Fruit fly (Drosophila melanogaster) whole organism, embryonic: Measurements from ENCODE around the gene CG34310.

Source experiments
- Atf-2 ChIP-seq: fragments of 200-800 bp; sonication (Bioruptor generic); optimal IDR thresholded peaks from 2 replicates; lab custom pipeline; 2016; ENCODE audit warnings: missing biosample characterization, missing genetic modification characterization
- Atf6 ChIP-seq: fragments of 200-800 bp; sonication (Bioruptor generic); IDR thresholded peaks from 2 replicates; pipeline ENCODE4 v1.3.6; 2022; ENCODE audit warnings: missing biosample characterization, missing genetic modification characterization
- Blimp-1 ChIP-seq: fragments of 200-800 bp; sonication (Bioruptor generic); optimal IDR thresholded peaks from 3 replicates; lab custom pipeline; 2018; ENCODE audit warnings: missing biosample characterization, missing genetic modification characterization, mild to moderate bottlenecking, moderate library complexity, missing genetic modification reagents
- CG10321 ChIP-seq: fragments of 200-800 bp; sonication (Bioruptor generic); IDR thresholded peaks from 2 replicates; pipeline ENCODE4 v1.3.6; 2022; ENCODE audit warnings: missing biosample characterization, missing genetic modification characterization
- CG11093 ChIP-seq: fragments of 200-800 bp; sonication (Bioruptor generic); IDR thresholded peaks from 3 replicates; pipeline ENCODE4 v1.3.6; 2022; ENCODE audit warnings: missing biosample characterization, missing genetic modification characterization
- CG11398 ChIP-seq: fragments of 200-800 bp; sonication (Bioruptor generic); optimal IDR thresholded peaks from 2 replicates; lab custom pipeline; 2016; ENCODE audit warnings: missing biosample characterization, missing genetic modification characterization
- CG11456 ChIP-seq: fragments of 200-800 bp; sonication (Bioruptor generic); IDR thresholded peaks from 3 replicates; pipeline ENCODE4 v1.3.6; 2022; ENCODE audit warnings: missing biosample characterization, missing genetic modification characterization
- CG12104 ChIP-seq: fragments of 200-800 bp; sonication (Bioruptor generic); optimal IDR thresholded peaks from 3 replicates; lab custom pipeline; 2016; ENCODE audit warnings: missing biosample characterization, missing genetic modification characterization
- CG14050 ChIP-seq: fragments of 200-800 bp; sonication (Bioruptor generic); IDR thresholded peaks from 3 replicates; pipeline ENCODE4 v1.3.6; 2022; ENCODE audit warnings: missing biosample characterization, missing genetic modification characterization
- CG1602 ChIP-seq: fragments of 200-800 bp; sonication (Bioruptor generic); optimal IDR thresholded peaks from 3 replicates; lab custom pipeline; 2016; ENCODE audit warnings: missing biosample characterization, missing genetic modification characterization
- CG1603 ChIP-seq: fragments of 200-800 bp; sonication (Bioruptor generic); optimal IDR thresholded peaks from 2 replicates; lab custom pipeline; 2019; ENCODE audit warnings: missing biosample characterization, mild to moderate bottlenecking, missing genetic modification characterization, moderate library complexity
- CG17829 ChIP-seq: fragments of 200-800 bp; optimal IDR thresholded peaks from 2 replicates; lab custom pipeline; 2019; ENCODE audit warnings: missing biosample characterization, mild to moderate bottlenecking, missing genetic modification characterization, moderate library complexity
- CG17912 ChIP-seq: fragments of 200-800 bp; sonication (Bioruptor generic); optimal IDR thresholded peaks from 2 replicates; lab custom pipeline; 2018; ENCODE audit warnings: missing biosample characterization, mild to moderate bottlenecking, missing genetic modification characterization
- CG18476 ChIP-seq: fragments of 200-800 bp; sonication (Bioruptor generic); optimal IDR thresholded peaks from 2 replicates; lab custom pipeline; 2016; ENCODE audit warnings: missing biosample characterization, mild to moderate bottlenecking, missing genetic modification characterization
- CG2116 ChIP-seq: fragments of 200-800 bp; sonication (Bioruptor generic); optimal IDR thresholded peaks from 3 replicates; lab custom pipeline; 2018; ENCODE audit warnings: missing biosample characterization, mild to moderate bottlenecking, missing genetic modification characterization
- CG2202 ChIP-seq: fragments of 200-800 bp; sonication (Bioruptor generic); optimal IDR thresholded peaks from 2 replicates; lab custom pipeline; 2018; ENCODE audit warnings: missing biosample characterization, mild to moderate bottlenecking, missing genetic modification characterization
- CG31365 ChIP-seq: fragments of 200-800 bp; sonication (Bioruptor generic); optimal IDR thresholded peaks from 2 replicates; lab custom pipeline; 2018; ENCODE audit warnings: missing biosample characterization, mild to moderate bottlenecking, missing genetic modification characterization
- CG32767 ChIP-seq: fragments of 200-800 bp; sonication (Bioruptor generic); IDR thresholded peaks from 2 replicates; pipeline ENCODE4 v1.3.6; 2022; ENCODE audit warnings: missing biosample characterization, missing genetic modification characterization
- CG3995 ChIP-seq: fragments of 200-800 bp; sonication (Bioruptor generic); optimal IDR thresholded peaks from 3 replicates; lab custom pipeline; 2016; ENCODE audit warnings: missing biosample characterization, missing genetic modification characterization
- CG4404 ChIP-seq: fragments of 200-800 bp; sonication (Bioruptor generic); IDR thresholded peaks from 2 replicates; pipeline ENCODE4 v1.3.6; 2022; ENCODE audit warnings: missing biosample characterization, missing genetic modification characterization
- CG4424 ChIP-seq: fragments of 200-800 bp; sonication (Bioruptor generic); optimal IDR thresholded peaks from 3 replicates; lab custom pipeline; 2016; ENCODE audit warnings: missing biosample characterization, missing genetic modification characterization
- CG7745 ChIP-seq: fragments of 200-800 bp; sonication (Bioruptor generic); optimal IDR thresholded peaks from 2 replicates; lab custom pipeline; 2018; ENCODE audit warnings: missing biosample characterization, mild to moderate bottlenecking, missing genetic modification characterization, moderate library complexity
- Chrac-16 ChIP-seq: fragments of 200-800 bp; sonication (Bioruptor generic); optimal IDR thresholded peaks from 3 replicates; lab custom pipeline; 2016; ENCODE audit warnings: missing biosample characterization, missing genetic modification characterization
- CkIIα-i1 ChIP-seq: fragments of 200-800 bp; sonication (Bioruptor generic); IDR thresholded peaks from 2 replicates; pipeline ENCODE4 v1.3.6; 2022; ENCODE audit warnings: missing biosample characterization, missing genetic modification characterization
- CrebB ChIP-seq: fragments of 200-800 bp; sonication (Bioruptor generic); optimal IDR thresholded peaks from 3 replicates; lab custom pipeline; 2018; ENCODE audit warnings: missing biosample characterization, mild to moderate bottlenecking, missing genetic modification characterization
- Fer2 ChIP-seq: fragments of 200-800 bp; sonication (Bioruptor generic); optimal IDR thresholded peaks from 2 replicates; lab custom pipeline; 2018; ENCODE audit warnings: missing biosample characterization, mild to moderate bottlenecking, missing genetic modification characterization, moderate library complexity
- Gug ChIP-seq: fragments of 200-800 bp; sonication (Bioruptor generic); IDR thresholded peaks from 4 replicates; pipeline ENCODE4 v1.3.6; 2022; ENCODE audit warnings: missing biosample characterization, missing genetic modification characterization
- H15 ChIP-seq: fragments of 200-800 bp; sonication (Bioruptor generic); IDR thresholded peaks from 3 replicates; pipeline ENCODE4 v1.3.6; 2022; ENCODE audit warnings: missing biosample characterization, missing genetic modification characterization
- Hmx ChIP-seq: fragments of 200-800 bp; sonication (Bioruptor generic); optimal IDR thresholded peaks from 2 replicates; lab custom pipeline; 2016; ENCODE audit warnings: missing biosample characterization, missing genetic modification characterization
- Poxn ChIP-seq: fragments of 200-800 bp; sonication (Bioruptor generic); IDR thresholded peaks from 2 replicates; pipeline ENCODE4 v1.3.6; 2022; ENCODE audit warnings: missing biosample characterization, missing genetic modification characterization
- Sry-β ChIP-seq: fragments of 200-800 bp; sonication (Bioruptor generic); optimal IDR thresholded peaks from 2 replicates; lab custom pipeline; 2018; ENCODE audit warnings: missing biosample characterization, mild to moderate bottlenecking, missing genetic modification characterization, moderate library complexity
- Taf1 ChIP-seq: fragments of 200-800 bp; sonication (Bioruptor generic); IDR thresholded peaks from 2 replicates; pipeline ENCODE4 v1.3.6; 2022; ENCODE audit warnings: missing biosample characterization, missing genetic modification characterization
- Tbp ChIP-seq: fragments of >200 bp; optimal IDR thresholded peaks from 2 replicates; lab custom pipeline; 2018; ENCODE audit warnings: missing biosample characterization, missing genetic modification characterization
- ash1 ChIP-seq: fragments of 200-800 bp; sonication (Bioruptor generic); optimal IDR thresholded peaks from 2 replicates; lab custom pipeline; 2018; ENCODE audit warnings: missing biosample characterization, mild to moderate bottlenecking, missing genetic modification characterization
- bab2 ChIP-seq: fragments of 200-800 bp; sonication (Bioruptor generic); optimal IDR thresholded peaks from 2 replicates; lab custom pipeline; 2016; ENCODE audit warnings: missing biosample characterization, missing genetic modification characterization
- chinmo ChIP-seq: fragments of 200-800 bp; sonication (Bioruptor generic); IDR thresholded peaks from 4 replicates; pipeline ENCODE4 v1.3.6; 2022; ENCODE audit warnings: missing biosample characterization, missing genetic modification characterization; ENCODE audit not compliant: partially characterized antibody
- chn ChIP-seq: fragments of 200-800 bp; sonication (Bioruptor generic); optimal IDR thresholded peaks from 2 replicates; lab custom pipeline; 2016; ENCODE audit warnings: missing biosample characterization, missing genetic modification characterization
- ci ChIP-seq: fragments of 200-800 bp; sonication (Bioruptor generic); IDR thresholded peaks from 3 replicates; pipeline ENCODE4 v1.3.6; 2022; ENCODE audit warnings: missing biosample characterization, missing genetic modification characterization
- dimm ChIP-seq: fragments of 200-800 bp; sonication (Bioruptor generic); IDR thresholded peaks from 2 replicates; pipeline ENCODE4 v1.3.6; 2022; ENCODE audit warnings: missing biosample characterization, missing genetic modification characterization
- disco-r ChIP-seq: fragments of 200-800 bp; sonication (Bioruptor generic); optimal IDR thresholded peaks from 2 replicates; lab custom pipeline; 2016; ENCODE audit warnings: missing biosample characterization, missing genetic modification characterization
- eve ChIP-seq, 2 experiments: fragments of >200 bp; optimal IDR thresholded peaks; 2 replicates each; lab custom pipeline; 2017; ENCODE audit warnings: missing biosample characterization in 2 of 2, missing genetic modification characterization in 2 of 2
- grn ChIP-seq: fragments of 200-800 bp; sonication (Bioruptor generic); optimal IDR thresholded peaks from 3 replicates; lab custom pipeline; 2017; ENCODE audit warnings: missing biosample characterization, missing genetic modification characterization
- gsb ChIP-seq: fragments of 200-800 bp; sonication (Bioruptor generic); IDR thresholded peaks from 2 replicates; pipeline ENCODE4 v1.3.6; 2022; ENCODE audit warnings: missing biosample characterization, missing genetic modification characterization
- jigr1 ChIP-seq: fragments of 200-800 bp; sonication (Bioruptor generic); IDR thresholded peaks from 3 replicates; pipeline ENCODE4 v1.3.6; 2022; ENCODE audit warnings: missing biosample characterization, missing genetic modification characterization
- klu ChIP-seq: fragments of 200-800 bp; sonication (Bioruptor generic); IDR thresholded peaks from 2 replicates; pipeline ENCODE4 v1.3.6; 2022; ENCODE audit warnings: missing biosample characterization, missing genetic modification characterization
- oc ChIP-seq: fragments of 200-800 bp; sonication (Bioruptor generic); optimal IDR thresholded peaks from 2 replicates; lab custom pipeline; 2018; ENCODE audit warnings: missing biosample characterization, mild to moderate bottlenecking, missing genetic modification characterization, moderate library complexity
- pb ChIP-seq: fragments of 200-800 bp; sonication (Bioruptor generic); optimal IDR thresholded peaks from 3 replicates; lab custom pipeline; 2016; ENCODE audit warnings: missing biosample characterization, missing genetic modification characterization
- sc ChIP-seq, 3 experiments: fragments of >200 bp in 2 of 3; fragments of 200-800 bp in 1 of 3; sonication (Bioruptor generic) in 1 of 3; optimal IDR thresholded peaks; 2 replicates in 2 of 3; 3 replicates in 1 of 3; lab custom pipeline; 2017; ENCODE audit warnings: mild to moderate bottlenecking in 1 of 3, missing biosample characterization in 1 of 3, missing genetic modification characterization in 1 of 3, missing genetic modification reagents in 1 of 3
- sim ChIP-seq: fragments of 200-800 bp; sonication (Bioruptor generic); IDR thresholded peaks from 2 replicates; pipeline ENCODE4 v1.3.6; 2022; ENCODE audit warnings: missing biosample characterization, missing genetic modification characterization
- sug ChIP-seq: fragments of 200-800 bp; optimal IDR thresholded peaks from 2 replicates; lab custom pipeline; 2019; ENCODE audit warnings: missing biosample characterization, mild to moderate bottlenecking, missing genetic modification characterization, moderate library complexity
- tin ChIP-seq: fragments of 200-800 bp; sonication (Bioruptor generic); optimal IDR thresholded peaks from 3 replicates; lab custom pipeline; 2016; ENCODE audit warnings: missing biosample characterization, missing genetic modification characterization
- tio ChIP-seq: fragments of 200-800 bp; sonication (Bioruptor generic); optimal IDR thresholded peaks from 2 replicates; lab custom pipeline; 2017; ENCODE audit warnings: missing biosample characterization, missing genetic modification characterization, inconsistent platforms

CG34310 gene

dm6 chr2L:6667719-6668325 is 4.4 kb downstream of the CG34310 start, which contains the start of gene Galt (continued):
- TF ChIP-seq CkIIα-i1 (GFP tag; lab: Robert Waterston, UW) (no peak), grn (GFP tag; lab: Kevin White, UChicago) (peak; percentile 93), CG11093 (GFP tag; lab: Robert Waterston, UW) (no peak), CG4404 (GFP tag; lab: Robert Waterston, UW) (no peak), gsb (GFP tag; lab: Robert Waterston, UW) (no peak), Gug (GFP tag; lab: Robert Waterston, UW) (no peak), Chrac-16 (GFP tag; lab: Kevin White, UChicago) (no peak), oc (tag; lab: Kevin White, UChicago) (no peak), tio (GFP tag; lab: Kevin White, UChicago) (no peak), CG2202 (tag; lab: Kevin White, UChicago) (peak; percentile 10), CG17829 (peak; percentile 64), Fer2 (tag; lab: Kevin White, UChicago) (no peak), Taf1 (no peak), CG4424 (GFP tag; lab: Kevin White, UChicago) (peak; percentile 17), jigr1 (GFP tag; lab: Robert Waterston, UW) (no peak), Sry-β (peak; percentile 76), CG1603 (tag; lab: Kevin White, UChicago) (no peak), CG10321 (GFP tag; lab: Robert Waterston, UW) (no peak), CG1602 (no peak), CrebB (tag; lab: Kevin White, UChicago) (peak; percentile 47), H15 (GFP tag; lab: Robert Waterston, UW) (no peak), eve (GFP tag; optimal IDR thresholded peaks at IDR 0.05; lab: Kevin White, UChicago) (no peak), bab2 (GFP tag; lab: Kevin White, UChicago) (no peak), chn (GFP tag; lab: Kevin White, UChicago) (no peak), Hmx (no peak), ash1 (GFP tag; lab: Kevin White, UChicago) (no peak), Blimp-1 (GFP tag; lab: Kevin White, UChicago) (no peak), CG7745 (tag; lab: Kevin White, UChicago) (no peak), pb (GFP tag; lab: Kevin White, UChicago) (no peak), sc (optimal IDR thresholded peaks at IDR 0.05; lab: Kevin White, UChicago) (no peak), sc (GFP tag; optimal IDR thresholded peaks at IDR 0.05; lab: Kevin White, UChicago) (no peak), CG2116 (GFP tag; lab: Kevin White, UChicago) (peak; percentile 33), CG32767 (0 out of 2 replicates have a peak, but pooled peaks have one; percentile 21), CG18476 (GFP tag; lab: Kevin White, UChicago) (no peak), CG3995 (no peak), Atf-2 (GFP tag; lab: Kevin White, UChicago) (no peak), CG31365 (tag; lab: Kevin White, UChicago) (no peak), CG11398 (GFP tag; lab: Kevin White, UChicago) (no peak), Atf6 (no peak), klu (no peak), sim (GFP tag; lab: Robert Waterston, UW) (no peak), dimm (GFP tag; lab: Robert Waterston, UW) (no peak), disco-r (GFP tag; lab: Kevin White, UChicago) (no peak), CG11456 (no peak), ci (GFP tag; lab: Robert Waterston, UW) (peak; percentile 70; the same call in 1 of the 3 replicates), tin (no peak), sug (tag; lab: Kevin White, UChicago) (peak; percentile 79), chinmo (peak; percentile 90; the same call in 3 of the 4 replicates), CG17912 (GFP tag; lab: Kevin White, UChicago) (no peak), CG14050 (no peak; the same call in 2 of the 3 replicates), Tbp (GFP tag; lab: Kevin White, UChicago) (no peak), CG12104 (GFP tag; lab: Kevin White, UChicago) (no peak), Poxn (GFP tag; lab: Robert Waterston, UW) (no peak)
